Worm (Caenorhabditis elegans) whole organism, L1 larva: ENCODE measurements around the gene frpr-18.

ENCODE experiments used
- dsc-1 ChIP-seq: sonication (generic microtip); optimal IDR thresholded peaks from 2 replicates; lab custom pipeline; 2016; ENCODE audit warnings: mild to moderate bottlenecking, missing genetic modification characterization, missing compliant biosample characterization
- mep-1 ChIP-seq: fragments of 150-350 bp; optimal IDR thresholded peaks from 2 replicates; lab custom pipeline; 2014; ENCODE audit warnings: missing biosample characterization, missing genetic modification characterization
- nhr-11 ChIP-seq: fragments of 150-350 bp; optimal IDR thresholded peaks from 2 replicates; lab custom pipeline; 2014; ENCODE audit warnings: missing biosample characterization, missing genetic modification characterization
- pqm-1 ChIP-seq: sonication (generic microtip); optimal IDR thresholded peaks from 3 replicates; lab custom pipeline; 2017; ENCODE audit warnings: missing biosample characterization, missing genetic modification characterization
- unc-130 ChIP-seq: fragments of 150-350 bp; optimal IDR thresholded peaks from 2 replicates; lab custom pipeline; 2017; ENCODE audit warnings: missing biosample characterization, missing genetic modification characterization, inconsistent platforms
- unc-62 ChIP-seq: fragments of 150-350 bp; optimal IDR thresholded peaks from 2 replicates; lab custom pipeline; 2014; ENCODE audit warnings: missing biosample characterization, missing genetic modification reagents, missing genetic modification characterization

DNA sequence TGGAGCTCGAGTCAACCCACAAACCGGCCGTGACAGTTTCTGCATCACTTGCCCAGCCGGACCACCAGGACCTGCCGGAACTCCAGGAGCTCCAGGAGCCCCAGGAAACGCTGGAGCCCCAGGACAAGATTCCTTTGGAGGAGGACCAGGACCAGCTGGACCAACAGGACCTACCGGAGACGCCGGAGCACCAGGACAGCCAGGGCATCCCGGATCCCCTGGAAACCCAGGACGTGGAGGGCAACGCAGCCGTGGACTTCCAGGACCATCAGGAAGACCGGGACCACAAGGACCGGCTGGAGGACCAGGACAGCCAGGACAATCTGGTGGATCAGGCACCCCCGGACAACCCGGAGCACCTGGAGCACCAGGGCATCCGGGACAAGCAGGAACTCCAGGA is 40.0 kb upstream of the frpr-18 start:
- TF ChIP-seq pqm-1 (tag; lab: Kevin White, UChicago) (no peak), nhr-11 (no peak), mep-1 (no peak), unc-62 (GFP tag; lab: Kevin White, UChicago) (no peak), unc-130 (tag; lab: Kevin White, UChicago) (no peak), dsc-1 (no peak)
